Worm (Caenorhabditis elegans) whole organism, mixed stage, embryonic: ENCODE data around the gene F54D12.7.

Experiments used
- bed-3 ChIP-seq: fragments of 200-800 bp; sonication (Bioruptor generic); optimal IDR thresholded peaks from 3 replicates; lab custom pipeline; 2018; ENCODE audit warnings: mild to moderate bottlenecking, missing genetic modification characterization, moderate library complexity, missing compliant biosample characterization
- ces-1 ChIP-seq: fragments of 150-350 bp; optimal IDR thresholded peaks from 2 replicates; lab custom pipeline; 2014; ENCODE audit warnings: missing biosample characterization, missing genetic modification reagents, missing genetic modification characterization
- elt-1 ChIP-seq: sonication (generic microtip); optimal IDR thresholded peaks from 2 replicates; lab custom pipeline; 2017; ENCODE audit warnings: missing genetic modification characterization, mild to moderate bottlenecking, missing compliant biosample characterization, antibody characterized with exemption, moderate library complexity, borderline replicate concordance; ENCODE audit not compliant: insufficient read depth
- lin-13 ChIP-seq: fragments of 150-350 bp; optimal IDR thresholded peaks from 2 replicates; lab custom pipeline; 2014; ENCODE audit warnings: missing biosample characterization, missing genetic modification characterization
- lsy-2 ChIP-seq: fragments of 150-350 bp; optimal IDR thresholded peaks from 2 replicates; lab custom pipeline; 2014; ENCODE audit warnings: missing biosample characterization, missing genetic modification characterization
- mep-1 ChIP-seq: fragments of 150-350 bp; optimal IDR thresholded peaks from 2 replicates; lab custom pipeline; 2017; ENCODE audit warnings: missing biosample characterization, missing genetic modification reagents, missing genetic modification characterization, inconsistent platforms
- nhr-12 ChIP-seq: fragments of 150-350 bp; optimal IDR thresholded peaks from 2 replicates; lab custom pipeline; 2014; ENCODE audit warnings: missing biosample characterization, missing genetic modification characterization
- nhr-2 ChIP-seq: fragments of 150-350 bp; optimal IDR thresholded peaks from 2 replicates; lab custom pipeline; 2014; ENCODE audit warnings: missing biosample characterization, missing genetic modification characterization
- nhr-237 ChIP-seq: fragments of 150-350 bp; optimal IDR thresholded peaks from 2 replicates; lab custom pipeline; 2014; ENCODE audit warnings: missing biosample characterization, missing genetic modification characterization
- nhr-28 ChIP-seq: fragments of 150-350 bp; optimal IDR thresholded peaks from 2 replicates; lab custom pipeline; 2014; ENCODE audit warnings: missing biosample characterization, missing genetic modification characterization
- nhr-76 ChIP-seq: sonication (generic microtip); optimal IDR thresholded peaks from 2 replicates; lab custom pipeline; 2017; ENCODE audit warnings: missing biosample characterization, missing genetic modification characterization
- unc-39 ChIP-seq: fragments of 150-350 bp; optimal IDR thresholded peaks from 2 replicates; lab custom pipeline; 2014; ENCODE audit warnings: missing biosample characterization, missing genetic modification characterization
- unc-62 ChIP-seq: fragments of 150-350 bp; optimal IDR thresholded peaks from 2 replicates; lab custom pipeline; 2014; ENCODE audit warnings: missing biosample characterization, missing genetic modification reagents, missing genetic modification characterization
- ztf-11 ChIP-seq: fragments of 150-350 bp; optimal IDR thresholded peaks from 2 replicates; lab custom pipeline; 2014; ENCODE audit warnings: missing biosample characterization, missing genetic modification characterization

DNA sequence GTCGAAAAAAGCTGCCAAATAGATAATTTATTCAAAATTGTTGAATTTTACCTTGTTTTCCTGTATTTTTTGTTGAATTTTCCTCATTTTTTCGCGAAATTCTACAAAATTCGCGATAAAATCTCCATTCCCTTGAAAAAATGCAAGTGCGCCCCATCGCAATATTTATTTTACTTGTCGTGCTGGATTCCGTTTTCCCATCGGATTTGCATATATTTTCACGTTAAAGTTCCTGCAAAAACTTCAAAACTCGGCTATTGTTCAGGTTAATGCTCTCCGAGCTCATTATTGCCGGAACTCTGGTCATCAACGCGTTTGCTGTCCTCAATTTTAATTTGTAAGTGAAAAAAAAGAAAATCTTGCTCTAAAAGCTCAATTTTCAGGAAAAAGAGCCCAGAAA lies 17.9 kb upstream of the F54D12.7 start, which contains the start of the genes Y51H7C.41 and cogc-4:
- TF ChIP-seq nhr-237 (no peak), unc-62 (no peak), unc-39 (no peak), bed-3 (GFP tag; lab: Kevin White, UChicago) (no peak), lsy-2 (tag; lab: Kevin White, UChicago) (no peak), ztf-11 (tag; lab: Kevin White, UChicago) (no peak), nhr-12 (tag; lab: Kevin White, UChicago) (no peak), nhr-28 (tag; lab: Kevin White, UChicago) (no peak), ces-1 (GFP tag; lab: Kevin White, UChicago) (no peak), mep-1 (tag; lab: Kevin White, UChicago) (no peak), lin-13 (tag; lab: Kevin White, UChicago) (no peak), nhr-2 (tag; lab: Kevin White, UChicago) (no peak), elt-1 (tag; lab: Kevin White, UChicago) (no peak), nhr-76 (tag; lab: Kevin White, UChicago) (no peak)
